Worm (Caenorhabditis elegans): ENCODE results near the gene C47E12.9.

Gene C47E12.9

ce11 chrIV:9977602-9978172 is 3.2 kb downstream of the C47E12.9 start, which contains the start of gene dhp-2:
TSS of gene dhp-2 (plus strand) at chrIV:9978122.
- TF ChIP-seq rnt-1 (tag; optimal IDR thresholded peaks at IDR 0.05) = peak; percentile 13
- no peak for TF ChIP-seq nhr-71 (tag; optimal IDR thresholded peaks at IDR 0.05)
- TF ChIP-seq lin-14 (GFP tag; optimal IDR thresholded peaks at IDR 0.05) = peak; percentile 35

ce11 chrIV:9982226-9982794 is 7.8 kb downstream of the C47E12.9 start, which contains the start of gene rrp-1:
TSS of gene rrp-1 (minus strand) at chrIV:9982276.
- TF ChIP-seq lin-35 (GFP tag; optimal IDR thresholded peaks at IDR 0.05) = peak in 1 of 2 experiments; percentile 27
- TF ChIP-seq dpl-1 (GFP tag; optimal IDR thresholded peaks at IDR 0.05) = peak in 1 of 3 experiments; percentile 30
- TF ChIP-seq mep-1 (tag; optimal IDR thresholded peaks at IDR 0.05) = peak; percentile 47
- TF ChIP-seq unc-30 (tag; optimal IDR thresholded peaks at IDR 0.05) = no peak
- peak; percentile 3 to 29 for TF ChIP-seq efl-1 (optimal IDR thresholded peaks at IDR 0.05)
- no peak for TF ChIP-seq efl-1 (GFP tag; optimal IDR thresholded peaks at IDR 0.05 in 1 of 2)

- TF ChIP-seq mab-9 (GFP tag; IDR thresholded peaks at IDR 0.05) (no peak), blmp-1 (tag; optimal IDR thresholded peaks at IDR 0.05) (peak; percentile 30)
Measured at ce11 chrIV:9982895-9983294, 8.4 kb downstream of the C47E12.9 start, which contains the start of gene mam-2. TSS of gene mam-2 (plus strand) at chrIV:9983195.

- TF ChIP-seq aly-2 (tag; optimal IDR thresholded peaks at IDR 0.05) = peak; percentile 61
- TF ChIP-seq C04F5.9 (tag; optimal IDR thresholded peaks at IDR 0.05) = no peak
Measured at ce11 chrIV:9989416-9989815, 14.9 kb downstream of the C47E12.9 start.

ce11 chrIV:9993403-9994132 is 19.1 kb downstream of the C47E12.9 start:
- TF ChIP-seq skn-1 (tag; optimal IDR thresholded peaks at IDR 0.05) (peak; percentile 33), blmp-1 (tag; optimal IDR thresholded peaks at IDR 0.05) (peak; percentile 48), nhr-76 (tag; optimal IDR thresholded peaks at IDR 0.05) (no peak)

ce11 chrIV:9994895-9995394 is 20.5 kb downstream of the C47E12.9 start, which contains the start of gene uba-1:
TSS of gene uba-1 (minus strand) at chrIV:9994945.
- TF ChIP-seq tbx-2 (tag; optimal IDR thresholded peaks at IDR 0.05) = peak; percentile 22
- peak; percentile 13 for TF ChIP-seq nhr-47 (tag; optimal IDR thresholded peaks at IDR 0.05)
- no peak for TF ChIP-seq ceh-8 (GFP tag; optimal IDR thresholded peaks at IDR 0.05)
- TF ChIP-seq ces-1 (GFP tag; optimal IDR thresholded peaks at IDR 0.05) = no peak
- TF ChIP-seq fkh-10 (GFP tag; optimal IDR thresholded peaks at IDR 0.05) = no peak
- no peak for TF ChIP-seq egl-13 (tag; optimal IDR thresholded peaks at IDR 0.05)
- peak in 1 of 3 experiments; percentile 51 for TF ChIP-seq dpl-1 (GFP tag; optimal IDR thresholded peaks at IDR 0.05)
- TF ChIP-seq alr-1 (tag; optimal IDR thresholded peaks at IDR 0.05; ENCODE audit: borderline replicate concordance) = no peak
- TF ChIP-seq nhr-90 (tag; optimal IDR thresholded peaks at IDR 0.05; ENCODE audit: poor library complexity) = peak; percentile 28
- TF ChIP-seq lin-39 (tag; optimal IDR thresholded peaks at IDR 0.05) = no peak
- no peak for TF ChIP-seq grh-1 (GFP tag; IDR thresholded peaks at IDR 0.05)
- no peak for TF ChIP-seq snpc-4 (tag; optimal IDR thresholded peaks at IDR 0.05)
- TF ChIP-seq F16B12.6 (tag; optimal IDR thresholded peaks at IDR 0.05) = no peak
- TF ChIP-seq mef-2 (tag; optimal IDR thresholded peaks at IDR 0.05) = no peak
- TF ChIP-seq pag-3 (tag; optimal IDR thresholded peaks at IDR 0.05; ENCODE audit: borderline replicate concordance, insufficient read depth) = no peak
- TF ChIP-seq efl-1 (optimal IDR thresholded peaks at IDR 0.05) = peak in 1 of 2 experiments; percentile 23
- peak in 1 of 2 experiments; percentile 82 for TF ChIP-seq efl-1 (GFP tag; optimal IDR thresholded peaks at IDR 0.05 in 1 of 2)
- TF ChIP-seq zip-4 (GFP tag; optimal IDR thresholded peaks at IDR 0.05) = no peak
- TF ChIP-seq C16A3.4 (tag; optimal IDR thresholded peaks at IDR 0.05) = no peak
- TF ChIP-seq hlh-17 (GFP tag; optimal IDR thresholded peaks at IDR 0.05; ENCODE audit: borderline replicate concordance) = no peak
- TF ChIP-seq unc-130 (tag; optimal IDR thresholded peaks at IDR 0.05) = no peak
- TF ChIP-seq fkh-4 (tag; optimal IDR thresholded peaks at IDR 0.05; ENCODE audit: borderline replicate concordance) = no peak
- no peak for TF ChIP-seq mep-1 (tag; optimal IDR thresholded peaks at IDR 0.05)
- TF ChIP-seq lin-13 (GFP tag; optimal IDR thresholded peaks at IDR 0.05) = no peak
- no peak for TF ChIP-seq nhr-19 (GFP tag; conservative IDR thresholded peaks at IDR 0.05)
- TF ChIP-seq mdl-1 (tag; optimal IDR thresholded peaks at IDR 0.05) = no peak
- no peak for TF ChIP-seq jun-1 (tag; optimal IDR thresholded peaks at IDR 0.05)
- TF ChIP-seq nhr-237 (tag; optimal IDR thresholded peaks at IDR 0.05) = no peak

All from whole organism, L1 larva.